Worm (Caenorhabditis elegans) whole organism, L2 larva: ENCODE results near the gene col-76.

Experiments used
- C34F6.9 ChIP-seq: fragments of 150-350 bp; optimal IDR thresholded peaks from 2 replicates; lab custom pipeline; 2014; ENCODE audit warnings: missing biosample characterization, missing genetic modification characterization
- R02D3.7 ChIP-seq: fragments of 150-350 bp; optimal IDR thresholded peaks from 2 replicates; lab custom pipeline; 2014; ENCODE audit warnings: missing biosample characterization, missing genetic modification characterization
- blmp-1 ChIP-seq: sonication (generic microtip); optimal IDR thresholded peaks from 2 replicates; lab custom pipeline; 2017; ENCODE audit warnings: missing genetic modification characterization, mild to moderate bottlenecking, missing compliant biosample characterization, antibody characterized with exemption, moderate library complexity; ENCODE audit not compliant: insufficient read depth
- egl-27 ChIP-seq: sonication (generic microtip); optimal IDR thresholded peaks from 3 replicates; lab custom pipeline; 2017; ENCODE audit warnings: missing biosample characterization, missing genetic modification reagents, missing genetic modification characterization
- lin-13 ChIP-seq: fragments of 150-350 bp; optimal IDR thresholded peaks from 2 replicates; lab custom pipeline; 2014; ENCODE audit warnings: missing biosample characterization, missing genetic modification reagents, missing genetic modification characterization
- lin-39 ChIP-seq: fragments of 150-350 bp; optimal IDR thresholded peaks from 2 replicates; lab custom pipeline; 2014; ENCODE audit warnings: missing biosample characterization, missing genetic modification reagents, missing genetic modification characterization
- mbf-1 ChIP-seq: sonication (generic microtip); optimal IDR thresholded peaks from 2 replicates; lab custom pipeline; 2017; ENCODE audit warnings: missing biosample characterization, missing genetic modification characterization
- snpc-4 ChIP-seq: fragments of 150-350 bp; optimal IDR thresholded peaks from 2 replicates; lab custom pipeline; 2014; ENCODE audit warnings: missing biosample characterization, missing genetic modification characterization

DNA sequence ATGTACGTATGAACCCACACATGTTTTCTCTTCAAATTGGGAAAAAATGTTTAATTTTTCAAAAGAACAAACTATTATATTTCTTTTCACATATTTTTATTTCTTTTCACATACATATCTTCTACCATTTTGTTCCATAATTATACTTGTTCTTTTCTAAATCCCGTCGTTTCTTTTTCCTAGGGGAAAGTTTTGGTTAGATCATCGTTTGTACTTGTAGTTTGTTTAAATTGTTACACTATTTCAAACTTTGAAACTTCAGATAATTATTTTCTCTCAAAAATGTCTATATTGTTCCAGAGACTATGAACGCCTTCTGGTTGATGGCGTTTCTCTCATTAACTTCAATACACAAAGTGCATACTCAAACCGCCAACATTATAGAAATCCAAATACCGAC, 51.9 kb downstream of the col-76 start, which contains the start of gene F35C11.7:
- TF ChIP-seq C34F6.9 (no peak), snpc-4 (tag; lab: Kevin White, UChicago) (no peak), blmp-1 (tag; lab: Kevin White, UChicago) (no peak), R02D3.7 (tag; lab: Kevin White, UChicago) (no peak), egl-27 (no peak), lin-39 (no peak), mbf-1 (tag; lab: Kevin White, UChicago) (no peak), lin-13 (no peak)
